Worm (Caenorhabditis elegans) whole organism, early embryonic: Measurements from ENCODE around the gene ZK632.14.

Experiments
- B0310.2 ChIP-seq: sonication (generic microtip); optimal IDR thresholded peaks from 2 replicates; lab custom pipeline; 2016; ENCODE audit warnings: mild to moderate bottlenecking, missing genetic modification characterization, missing compliant biosample characterization
- F13C5.2 ChIP-seq: sonication (generic microtip); optimal IDR thresholded peaks from 2 replicates; lab custom pipeline; 2017; ENCODE audit warnings: mild to moderate bottlenecking, missing genetic modification characterization, inconsistent platforms, missing compliant biosample characterization
- aly-1 ChIP-seq: sonication (generic microtip); optimal IDR thresholded peaks from 2 replicates; lab custom pipeline; 2016; ENCODE audit warnings: missing genetic modification characterization, missing compliant biosample characterization
- ama-1 ChIP-seq: fragments of 150-350 bp; optimal IDR thresholded peaks from 2 replicates; lab custom pipeline; 2014
- ceh-13 ChIP-seq: fragments of 200-800 bp; sonication (Bioruptor generic); optimal IDR thresholded peaks from 2 replicates; lab custom pipeline; 2018; ENCODE audit warnings: mild to moderate bottlenecking, missing genetic modification characterization, missing compliant biosample characterization
- ceh-36 ChIP-seq: sonication (generic microtip); optimal IDR thresholded peaks from 2 replicates; lab custom pipeline; 2016; ENCODE audit warnings: missing genetic modification characterization, inconsistent platforms, missing compliant biosample characterization
- ets-7 ChIP-seq: sonication (generic microtip); optimal IDR thresholded peaks from 2 replicates; lab custom pipeline; 2016; ENCODE audit warnings: missing genotype, missing genetic modification characterization, missing compliant biosample characterization
- flt-1 ChIP-seq: fragments of 200-800 bp; sonication (Bioruptor generic); IDR thresholded peaks from 2 replicates; pipeline ENCODE4 v1.3.6; 2022; ENCODE audit warnings: missing genetic modification characterization, missing compliant biosample characterization
- hmbx-1 ChIP-seq: sonication (generic microtip); optimal IDR thresholded peaks from 2 replicates; lab custom pipeline; 2016; ENCODE audit warnings: mild to moderate bottlenecking, missing genetic modification characterization, missing compliant biosample characterization
- hmg-4 ChIP-seq: fragments of 200-800 bp; sonication (Bioruptor generic); optimal IDR thresholded peaks from 2 replicates; lab custom pipeline; 2018; ENCODE audit warnings: mild to moderate bottlenecking, missing genetic modification characterization, missing compliant biosample characterization
- hnd-1 ChIP-seq: sonication (generic microtip); optimal IDR thresholded peaks from 2 replicates; lab custom pipeline; 2016; ENCODE audit warnings: missing genetic modification characterization, missing compliant biosample characterization
- pes-1 ChIP-seq: fragments of 200-800 bp; sonication (Bioruptor generic); IDR thresholded peaks from 2 replicates; pipeline ENCODE4 v1.3.6; 2022; ENCODE audit warnings: missing genetic modification reagents, missing genetic modification characterization, missing compliant biosample characterization
- scrt-1 ChIP-seq: fragments of 200-800 bp; sonication (Bioruptor generic); IDR thresholded peaks from 2 replicates; pipeline ENCODE4 v1.3.6; 2022; ENCODE audit warnings: missing genetic modification characterization, missing compliant biosample characterization
- sea-1 ChIP-seq: fragments of 200-800 bp; sonication (Bioruptor generic); conservative IDR thresholded peaks from 2 replicates; pipeline ENCODE4 v1.3.6; 2022; ENCODE audit warnings: missing genetic modification characterization, missing compliant biosample characterization
- tbx-11 ChIP-seq: fragments of 200-800 bp; sonication (Bioruptor generic); IDR thresholded peaks from 2 replicates; pipeline ENCODE4 v1.3.6; 2022; ENCODE audit warnings: missing genetic modification characterization, missing compliant biosample characterization
- tbx-37 ChIP-seq: fragments of 200-800 bp; sonication (Bioruptor generic); conservative IDR thresholded peaks from 2 replicates; pipeline ENCODE4 v1.3.6; 2022; ENCODE audit warnings: missing genetic modification reagents, missing genetic modification characterization, missing compliant biosample characterization
- tra-4 ChIP-seq: sonication (generic microtip); optimal IDR thresholded peaks from 2 replicates; lab custom pipeline; 2017; ENCODE audit warnings: missing genetic modification characterization, missing compliant biosample characterization

The ZK632.14 gene

ce11 chrIII:9858061-9858460 is 44.8 kb downstream of the ZK632.14 start:
- TF ChIP-seq aly-1 (tag; lab: Kevin White, UChicago): no peak
- no peak for TF ChIP-seq ceh-36 (tag; lab: Kevin White, UChicago)
- no peak for TF ChIP-seq hnd-1 (tag; lab: Kevin White, UChicago)
- TF ChIP-seq ets-7 (tag; lab: Kevin White, UChicago): no peak
- no peak for TF ChIP-seq tra-4 (tag; lab: Kevin White, UChicago)
- no peak for TF ChIP-seq tbx-11 (GFP tag; lab: Robert Waterston, UW)
- TF ChIP-seq hmbx-1 (tag; lab: Kevin White, UChicago): no peak
- TF ChIP-seq pes-1: no peak
- no peak for TF ChIP-seq B0310.2
- TF ChIP-seq F13C5.2 (tag; lab: Kevin White, UChicago): no peak
- no peak for TF ChIP-seq flt-1 (GFP tag; lab: Robert Waterston, UW)
- TF ChIP-seq tbx-37: no peak
- TF ChIP-seq ceh-13: no peak
- TF ChIP-seq ama-1: no peak

DNA sequence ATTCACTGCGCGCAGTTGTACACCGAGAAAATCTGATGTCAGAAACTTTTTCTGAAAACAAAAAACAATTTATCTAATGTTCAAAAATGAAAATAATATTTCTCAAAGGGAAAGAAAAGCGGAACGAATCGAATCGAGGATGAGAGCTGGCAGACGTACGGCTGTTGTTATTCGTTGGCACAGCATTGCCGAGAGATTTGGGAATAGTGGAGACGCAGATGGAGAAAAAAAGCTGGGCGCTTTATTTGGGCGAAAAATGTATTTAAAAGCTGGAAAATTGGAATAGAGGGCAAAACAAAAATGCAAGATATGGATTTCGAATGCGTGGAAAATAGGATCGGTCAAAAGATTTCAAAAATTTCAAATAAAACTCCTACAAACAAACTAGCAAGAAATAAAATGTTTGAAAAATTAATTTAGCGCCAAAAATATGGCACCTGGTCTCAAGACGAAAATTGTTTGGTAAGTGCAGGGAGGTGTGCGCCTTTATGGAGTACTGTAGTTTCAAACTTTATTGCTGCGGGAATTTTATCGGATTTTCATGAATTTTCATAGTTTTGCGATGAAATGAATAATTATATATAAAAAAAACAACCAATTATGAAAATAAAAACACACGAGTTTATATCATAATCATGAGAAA is 46.0 kb downstream of the ZK632.14 start, which contains the start of gene gpdh-2:
Gene gpdh-2 (minus strand): TSS at position 51 of the 643 bp plus-strand sequence.
- no peak for TF ChIP-seq tbx-11 (GFP tag; lab: Robert Waterston, UW)
- no peak for TF ChIP-seq F13C5.2 (tag; lab: Kevin White, UChicago)
- no peak for TF ChIP-seq hnd-1 (tag; lab: Kevin White, UChicago)
- no peak for TF ChIP-seq tbx-37
- TF ChIP-seq aly-1 (tag; lab: Kevin White, UChicago): no peak
- no peak for TF ChIP-seq ceh-13
- TF ChIP-seq hmbx-1 (tag; lab: Kevin White, UChicago): no peak
- no peak for TF ChIP-seq tra-4 (tag; lab: Kevin White, UChicago)

DNA sequence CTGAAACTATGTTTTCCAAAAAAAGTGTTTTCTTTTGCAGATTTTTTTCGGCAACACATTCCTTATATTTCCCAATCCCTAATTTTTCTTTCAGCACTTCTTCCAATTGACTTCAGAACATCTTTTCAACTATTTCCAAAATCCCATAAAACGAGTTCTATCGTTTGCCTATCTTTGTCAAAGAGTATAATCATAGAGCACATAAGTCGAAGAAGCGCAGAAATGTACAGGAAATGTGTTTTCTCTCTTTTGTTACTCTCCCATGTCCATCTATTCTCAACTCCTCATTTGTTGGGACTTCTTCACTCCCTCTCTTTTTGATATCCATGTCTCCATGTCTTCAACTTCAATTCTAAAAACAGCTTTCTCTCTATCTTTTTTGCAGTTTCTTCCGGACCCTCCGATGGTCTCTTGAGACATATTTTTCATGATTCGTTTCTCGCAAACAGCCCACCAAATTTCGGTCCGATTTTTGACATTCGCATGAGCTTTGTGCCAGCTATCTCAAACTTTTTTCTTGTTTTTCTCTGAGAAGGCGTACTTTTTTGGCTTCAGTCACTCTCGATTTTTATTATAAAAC is 47.0 kb downstream of the ZK632.14 start, which contains the start of gene twk-48:
Gene twk-48 (plus strand): TSS at position 530 of the 580 bp plus-strand sequence.
- no peak for TF ChIP-seq F13C5.2 (tag; lab: Kevin White, UChicago)
- no peak for TF ChIP-seq pes-1
- no peak for TF ChIP-seq ama-1
- no peak for TF ChIP-seq hmg-4 (GFP tag; lab: Kevin White, UChicago)
- no peak for TF ChIP-seq sea-1 (GFP tag; lab: Robert Waterston, UW)
- TF ChIP-seq ceh-13: no peak
- TF ChIP-seq tbx-37: no peak
- no peak for TF ChIP-seq scrt-1 (GFP tag; lab: Robert Waterston, UW)
- TF ChIP-seq tbx-11 (GFP tag; lab: Robert Waterston, UW): no peak
- TF ChIP-seq tra-4 (tag; lab: Kevin White, UChicago): no peak
- no peak for TF ChIP-seq aly-1 (tag; lab: Kevin White, UChicago)
- no peak for TF ChIP-seq B0310.2
- no peak for TF ChIP-seq ets-7 (tag; lab: Kevin White, UChicago)
- TF ChIP-seq hnd-1 (tag; lab: Kevin White, UChicago): no peak
- TF ChIP-seq flt-1 (GFP tag; lab: Robert Waterston, UW): no peak
- no peak for TF ChIP-seq ceh-36 (tag; lab: Kevin White, UChicago)
- TF ChIP-seq hmbx-1 (tag; lab: Kevin White, UChicago): no peak

ce11 chrIII:9861470-9862342 is 48.5 kb downstream of the ZK632.14 start:
- TF ChIP-seq flt-1 (GFP tag; lab: Robert Waterston, UW): peak; percentile 91
- TF ChIP-seq F13C5.2 (tag; lab: Kevin White, UChicago): peak; percentile 84
- TF ChIP-seq hmg-4 (GFP tag; lab: Kevin White, UChicago): peak; percentile 91
- TF ChIP-seq ceh-36 (tag; lab: Kevin White, UChicago): peak; percentile 86
- peak; percentile 86 for TF ChIP-seq aly-1 (tag; lab: Kevin White, UChicago)
- peak; percentile 84 for TF ChIP-seq ets-7 (tag; lab: Kevin White, UChicago)
- no peak for TF ChIP-seq ama-1
- TF ChIP-seq hmbx-1 (tag; lab: Kevin White, UChicago): peak; percentile 78
- TF ChIP-seq ceh-13: peak; percentile 67
- TF ChIP-seq tra-4 (tag; lab: Kevin White, UChicago): peak; percentile 45
- peak; percentile 77 for TF ChIP-seq hnd-1 (tag; lab: Kevin White, UChicago)
- peak; percentile 93 for TF ChIP-seq tbx-11 (GFP tag; lab: Robert Waterston, UW)
- TF ChIP-seq scrt-1 (GFP tag; lab: Robert Waterston, UW): peak; percentile 94
- TF ChIP-seq B0310.2: peak; percentile 83
- TF ChIP-seq tbx-37: peak; percentile 94
- peak; percentile 95 for TF ChIP-seq pes-1
- peak; percentile 88 for TF ChIP-seq sea-1 (GFP tag; lab: Robert Waterston, UW)

DNA sequence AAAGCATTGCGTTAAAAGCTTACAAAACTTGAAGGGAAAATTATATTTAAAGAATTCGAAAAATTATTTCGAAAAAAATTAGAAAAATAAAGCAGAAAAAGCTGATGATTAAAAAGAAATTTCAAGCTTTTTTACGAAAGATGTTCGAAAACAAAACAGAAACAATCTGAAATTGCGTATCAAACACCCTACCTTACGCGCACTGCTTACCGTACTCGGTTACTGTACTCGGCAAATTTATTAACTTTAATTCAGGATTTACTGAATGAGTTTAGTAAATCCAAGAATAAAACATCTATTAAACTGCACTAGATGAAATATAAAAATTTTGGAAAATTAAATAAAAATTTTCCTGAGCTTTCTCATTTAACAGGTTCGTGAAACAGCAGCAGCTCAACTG is 49.2 kb downstream of the ZK632.14 start:
- TF ChIP-seq tra-4 (tag; lab: Kevin White, UChicago) (no peak), tbx-11 (GFP tag; lab: Robert Waterston, UW) (no peak), F13C5.2 (tag; lab: Kevin White, UChicago) (no peak), ets-7 (tag; lab: Kevin White, UChicago) (no peak), pes-1 (no peak), sea-1 (GFP tag; lab: Robert Waterston, UW) (no peak), ceh-13 (no peak), B0310.2 (no peak), ama-1 (no peak), scrt-1 (GFP tag; lab: Robert Waterston, UW) (no peak), tbx-37 (no peak), ceh-36 (tag; lab: Kevin White, UChicago) (no peak), flt-1 (GFP tag; lab: Robert Waterston, UW) (no peak)
